Worm (Caenorhabditis elegans) whole organism, late embryonic: Measurements from ENCODE around the gene ifet-1.

Experiments
- C08G9.2 ChIP-seq: sonication (generic microtip); optimal IDR thresholded peaks from 2 replicates; lab custom pipeline; 2016; ENCODE audit warnings: mild to moderate bottlenecking, missing genetic modification characterization, moderate library complexity, missing compliant biosample characterization
- K02D7.2 ChIP-seq: sonication (generic microtip); optimal IDR thresholded peaks from 2 replicates; lab custom pipeline; 2017; ENCODE audit warnings: mild to moderate bottlenecking, missing genetic modification characterization, missing compliant biosample characterization
- T23F11.4 ChIP-seq: fragments of 200-800 bp; sonication (Bioruptor generic); optimal IDR thresholded peaks from 2 replicates; lab custom pipeline; 2018; ENCODE audit warnings: mild to moderate bottlenecking, missing genetic modification characterization, missing compliant biosample characterization
- Y22D7AL.16 ChIP-seq: sonication (generic microtip); optimal IDR thresholded peaks from 2 replicates; lab custom pipeline; 2016; ENCODE audit warnings: missing genetic modification characterization, missing compliant biosample characterization
- ahr-1 ChIP-seq: sonication (generic microtip); optimal IDR thresholded peaks from 2 replicates; lab custom pipeline; 2016; ENCODE audit warnings: missing genetic modification characterization, missing compliant biosample characterization
- ama-1 ChIP-seq: fragments of 150-350 bp; optimal IDR thresholded peaks from 2 replicates; lab custom pipeline; 2014
- ceh-18 ChIP-seq: sonication (generic microtip); optimal IDR thresholded peaks from 2 replicates; lab custom pipeline; 2016; ENCODE audit warnings: missing genetic modification characterization, missing compliant biosample characterization
- ceh-19 ChIP-seq: fragments of 200-800 bp; sonication (Bioruptor generic); optimal IDR thresholded peaks from 2 replicates; lab custom pipeline; 2018; ENCODE audit warnings: mild to moderate bottlenecking, missing genetic modification characterization, missing compliant biosample characterization
- ceh-2 ChIP-seq: sonication (generic microtip); optimal IDR thresholded peaks from 2 replicates; lab custom pipeline; 2016; ENCODE audit warnings: missing genotype, missing genetic modification characterization, missing compliant biosample characterization
- ceh-22 ChIP-seq: sonication (generic microtip); optimal IDR thresholded peaks from 2 replicates; lab custom pipeline; 2017; ENCODE audit warnings: missing biosample characterization, missing genetic modification characterization
- ceh-31 ChIP-seq: sonication (generic microtip); optimal IDR thresholded peaks from 2 replicates; lab custom pipeline; 2016; ENCODE audit warnings: missing genetic modification characterization, missing compliant biosample characterization
- ceh-45 ChIP-seq: fragments of 200-800 bp; sonication (Bioruptor generic); IDR thresholded peaks from 2 replicates; pipeline ENCODE4 v1.3.6; 2022; ENCODE audit warnings: missing genetic modification reagents, missing genetic modification characterization, missing compliant biosample characterization
- ceh-48 ChIP-seq: sonication (generic microtip); optimal IDR thresholded peaks from 2 replicates; lab custom pipeline; 2016; ENCODE audit warnings: missing genetic modification characterization, inconsistent platforms, missing compliant biosample characterization
- ceh-6 ChIP-seq: fragments of 200-800 bp; sonication (Bioruptor generic); optimal IDR thresholded peaks from 2 replicates; lab custom pipeline; 2018; ENCODE audit warnings: mild to moderate bottlenecking, missing genetic modification characterization, missing compliant biosample characterization
- ceh-9 ChIP-seq: sonication (generic microtip); optimal IDR thresholded peaks from 2 replicates; lab custom pipeline; 2016; ENCODE audit warnings: mild to moderate bottlenecking, missing genetic modification characterization, inconsistent platforms, missing compliant biosample characterization
- che-1 ChIP-seq: sonication (generic microtip); optimal IDR thresholded peaks from 2 replicates; lab custom pipeline; 2016; ENCODE audit warnings: mild to moderate bottlenecking, missing genetic modification characterization, missing compliant biosample characterization
- dmd-4 ChIP-seq: sonication (generic microtip); optimal IDR thresholded peaks from 2 replicates; lab custom pipeline; 2016; ENCODE audit warnings: borderline replicate concordance, missing genetic modification characterization, missing compliant biosample characterization
- elt-4 ChIP-seq: sonication (generic microtip); optimal IDR thresholded peaks from 2 replicates; lab custom pipeline; 2016; ENCODE audit warnings: missing genetic modification characterization, missing compliant biosample characterization
- ets-4 ChIP-seq: sonication (generic microtip); optimal IDR thresholded peaks from 2 replicates; lab custom pipeline; 2016; ENCODE audit warnings: missing genetic modification characterization, missing compliant biosample characterization
- eyg-1 ChIP-seq: sonication (generic microtip); optimal IDR thresholded peaks from 2 replicates; lab custom pipeline; 2016; ENCODE audit warnings: missing genotype, missing genetic modification characterization, missing compliant biosample characterization
- hlh-13 ChIP-seq: fragments of 200-800 bp; sonication (Bioruptor generic); optimal IDR thresholded peaks from 2 replicates; lab custom pipeline; 2018; ENCODE audit warnings: mild to moderate bottlenecking, missing genetic modification characterization, missing compliant biosample characterization
- lim-6 ChIP-seq: sonication (generic microtip); optimal IDR thresholded peaks from 2 replicates; lab custom pipeline; 2016; ENCODE audit warnings: missing genetic modification characterization, missing compliant biosample characterization
- lin-11 ChIP-seq: fragments of 200-800 bp; sonication (Bioruptor generic); optimal IDR thresholded peaks from 2 replicates; lab custom pipeline; 2018; ENCODE audit warnings: mild to moderate bottlenecking, missing genetic modification characterization, missing compliant biosample characterization
- nfya-1 ChIP-seq: sonication (generic microtip); optimal IDR thresholded peaks from 2 replicates; lab custom pipeline; 2017; ENCODE audit warnings: missing genetic modification characterization, mild to moderate bottlenecking, missing compliant biosample characterization, antibody characterized with exemption, moderate library complexity
- nhr-11 ChIP-seq: fragments of 150-350 bp; optimal IDR thresholded peaks from 2 replicates; lab custom pipeline; 2014; ENCODE audit warnings: missing biosample characterization, missing genetic modification characterization
- nhr-232 ChIP-seq: sonication (generic microtip); optimal IDR thresholded peaks from 2 replicates; lab custom pipeline; 2016; ENCODE audit warnings: missing genetic modification characterization, missing compliant biosample characterization
- npax-4 ChIP-seq: sonication (generic microtip); optimal IDR thresholded peaks from 2 replicates; lab custom pipeline; 2016; ENCODE audit warnings: missing genetic modification characterization, missing compliant biosample characterization
- odd-2 ChIP-seq: sonication (generic microtip); optimal IDR thresholded peaks from 2 replicates; lab custom pipeline; 2017; ENCODE audit warnings: antibody characterized with exemption, mild to moderate bottlenecking, missing genetic modification characterization, missing compliant biosample characterization
- pha-2 ChIP-seq: sonication (generic microtip); optimal IDR thresholded peaks from 2 replicates; lab custom pipeline; 2017; ENCODE audit warnings: mild to moderate bottlenecking, missing genetic modification characterization, missing compliant biosample characterization
- pros-1 ChIP-seq: fragments of 150-350 bp; optimal IDR thresholded peaks from 2 replicates; lab custom pipeline; 2014; ENCODE audit warnings: missing biosample characterization, missing genetic modification reagents, missing genetic modification characterization
- ref-2 ChIP-seq: sonication (generic microtip); optimal IDR thresholded peaks from 2 replicates; lab custom pipeline; 2016; ENCODE audit warnings: missing genetic modification characterization, missing compliant biosample characterization
- sdc-2 ChIP-seq: sonication (generic microtip); optimal IDR thresholded peaks from 2 replicates; lab custom pipeline; 2016; ENCODE audit warnings: missing genotype, missing genetic modification characterization, missing compliant biosample characterization
- sox-2 ChIP-seq: fragments of 200-800 bp; sonication (Bioruptor generic); IDR thresholded peaks from 2 replicates; pipeline ENCODE4 v1.3.6; 2022; ENCODE audit warnings: missing genetic modification reagents, missing genetic modification characterization, missing compliant biosample characterization
- tbx-2 ChIP-seq: sonication (generic microtip); optimal IDR thresholded peaks from 2 replicates; lab custom pipeline; 2016; ENCODE audit warnings: missing genetic modification characterization, missing compliant biosample characterization
- tbx-7 ChIP-seq: sonication (generic microtip); optimal IDR thresholded peaks from 2 replicates; lab custom pipeline; 2016; ENCODE audit warnings: missing genotype, missing genetic modification characterization, missing compliant biosample characterization
- unc-42 ChIP-seq: sonication (generic microtip); optimal IDR thresholded peaks from 2 replicates; lab custom pipeline; 2016; ENCODE audit warnings: missing genotype, missing genetic modification characterization, missing compliant biosample characterization
- unc-55 ChIP-seq: sonication (generic microtip); optimal IDR thresholded peaks from 2 replicates; lab custom pipeline; 2017; ENCODE audit warnings: missing biosample characterization, missing genetic modification reagents, missing genetic modification characterization
- zip-5 ChIP-seq: sonication (generic microtip); optimal IDR thresholded peaks from 2 replicates; lab custom pipeline; 2016; ENCODE audit warnings: missing genetic modification characterization, missing compliant biosample characterization
- ztf-16 ChIP-seq: sonication (generic microtip); optimal IDR thresholded peaks from 2 replicates; lab custom pipeline; 2017; ENCODE audit warnings: missing genetic modification characterization, missing compliant biosample characterization

Gene ifet-1

ce11 chrIII:4474908-4475307, at the start of gene ifet-1:
Gene ifet-1 (minus strand): TSS chrIII:4475150.
- no peak for TF ChIP-seq pros-1 (tag; lab: Kevin White, UChicago)
- TF ChIP-seq tbx-2, result no peak
- no peak for TF ChIP-seq dmd-4

- TF ChIP-seq sdc-2 (tag; lab: Kevin White, UChicago), result no peak
- TF ChIP-seq ceh-48 (tag; lab: Kevin White, UChicago), result no peak
- no peak for TF ChIP-seq ceh-22
- peak; percentile 76 for TF ChIP-seq unc-42 (tag; lab: Kevin White, UChicago)
- no peak for TF ChIP-seq ceh-31 (tag; lab: Kevin White, UChicago)
Observed at ce11 chrIII:4524071-4524470, 49.1 kb upstream of the ifet-1 start.

- no peak for TF ChIP-seq ztf-16 (tag; lab: Kevin White, UChicago)
- TF ChIP-seq C08G9.2 (tag; lab: Kevin White, UChicago), result no peak
- no peak for TF ChIP-seq ahr-1 (tag; lab: Kevin White, UChicago)
- TF ChIP-seq ceh-22, result no peak
- no peak for TF ChIP-seq ceh-9 (tag; lab: Kevin White, UChicago)
- TF ChIP-seq unc-55 (GFP tag; lab: Kevin White, UChicago), result peak; percentile 76
- TF ChIP-seq zip-5 (tag; lab: Kevin White, UChicago), result no peak
- TF ChIP-seq che-1 (tag; lab: Kevin White, UChicago), result no peak
Observed at ce11 chrIII:4523411-4523810, 48.5 kb upstream of the ifet-1 start.

ce11 chrIII:4520057-4520456, 45.1 kb upstream of the ifet-1 start, which contains the start of gene cdh-4:
Gene cdh-4 (plus strand): TSS chrIII:4520357.
- no peak for TF ChIP-seq ceh-22
- TF ChIP-seq odd-2 (tag; lab: Kevin White, UChicago), result no peak
- no peak for TF ChIP-seq C08G9.2 (tag; lab: Kevin White, UChicago)
- TF ChIP-seq hlh-13, result no peak
- TF ChIP-seq pros-1 (tag; lab: Kevin White, UChicago), result no peak
- no peak for TF ChIP-seq tbx-7 (tag; lab: Kevin White, UChicago)
- no peak for TF ChIP-seq nfya-1 (tag; lab: Kevin White, UChicago)
- no peak for TF ChIP-seq ceh-2 (tag; lab: Kevin White, UChicago)
- no peak for TF ChIP-seq ref-2 (tag; lab: Kevin White, UChicago)
- TF ChIP-seq ceh-19 (GFP tag; lab: Kevin White, UChicago), result no peak
- TF ChIP-seq sox-2 (GFP tag; lab: Robert Waterston, UW), result no peak
- TF ChIP-seq ceh-18 (tag; lab: Kevin White, UChicago), result no peak
- TF ChIP-seq elt-4 (tag; lab: Kevin White, UChicago), result no peak

ce11 chrIII:4519410-4519809, 44.5 kb upstream of the ifet-1 start:
- TF ChIP-seq unc-42 (tag; lab: Kevin White, UChicago) (peak; percentile 36), ceh-31 (tag; lab: Kevin White, UChicago) (peak; percentile 33), unc-55 (GFP tag; lab: Kevin White, UChicago) (no peak)

- TF ChIP-seq eyg-1 (tag; lab: Kevin White, UChicago) (no peak), T23F11.4 (GFP tag; lab: Kevin White, UChicago) (no peak), ama-1 (lab: Kevin White, UChicago) (no peak), Y22D7AL.16 (tag; lab: Kevin White, UChicago) (no peak), K02D7.2 (tag; lab: Kevin White, UChicago) (no peak), odd-2 (tag; lab: Kevin White, UChicago) (no peak), ceh-45 (GFP tag; lab: Robert Waterston, UW) (no peak), zip-5 (tag; lab: Kevin White, UChicago) (no peak), che-1 (tag; lab: Kevin White, UChicago) (no peak), pha-2 (no peak), nhr-11 (tag; lab: Kevin White, UChicago) (no peak), lim-6 (tag; lab: Kevin White, UChicago) (no peak), ztf-16 (tag; lab: Kevin White, UChicago) (no peak), ceh-6 (GFP tag; lab: Kevin White, UChicago) (no peak), ets-4 (tag; lab: Kevin White, UChicago) (no peak), lin-11 (tag; lab: Kevin White, UChicago) (no peak), npax-4 (tag; lab: Kevin White, UChicago) (no peak), nhr-232 (tag; lab: Kevin White, UChicago) (no peak), ceh-9 (tag; lab: Kevin White, UChicago) (no peak), sdc-2 (tag; lab: Kevin White, UChicago) (no peak)
Observed at ce11 chrIII:4517781-4518180, 42.8 kb upstream of the ifet-1 start.
